Fruit fly (Drosophila melanogaster) whole organism, embryonic: ENCODE measurements around the gene Schip1.

Source experiments
- CG11093 ChIP-seq: fragments of 200-800 bp; sonication (Bioruptor generic); IDR thresholded peaks from 3 replicates; pipeline ENCODE4 v1.3.6; 2022; ENCODE audit warnings: missing biosample characterization, missing genetic modification characterization
- CG12071 ChIP-seq: fragments of 200-800 bp; sonication (Bioruptor generic); optimal IDR thresholded peaks from 3 replicates; lab custom pipeline; 2018; ENCODE audit warnings: missing biosample characterization, mild to moderate bottlenecking, missing genetic modification characterization
- CG12219 ChIP-seq: fragments of 200-800 bp; sonication (Bioruptor generic); optimal IDR thresholded peaks from 3 replicates; lab custom pipeline; 2018; ENCODE audit warnings: missing biosample characterization, mild to moderate bottlenecking, missing genetic modification characterization
- CG12391 ChIP-seq: fragments of 200-800 bp; sonication (Bioruptor generic); optimal IDR thresholded peaks from 3 replicates; lab custom pipeline; 2018; ENCODE audit warnings: missing biosample characterization, mild to moderate bottlenecking, missing genetic modification characterization, moderate library complexity
- CG13123 ChIP-seq: fragments of 200-800 bp; sonication (Bioruptor generic); optimal IDR thresholded peaks from 2 replicates; lab custom pipeline; 2016; ENCODE audit warnings: missing biosample characterization, missing genetic modification characterization
- CG15073 ChIP-seq: fragments of 200-800 bp; sonication (Bioruptor generic); optimal IDR thresholded peaks from 2 replicates; lab custom pipeline; 2016; ENCODE audit warnings: missing biosample characterization, missing genetic modification characterization
- CG2129 ChIP-seq: fragments of 200-800 bp; sonication (Bioruptor generic); IDR thresholded peaks from 2 replicates; pipeline ENCODE4 v1.3.6; 2022; ENCODE audit warnings: missing biosample characterization, missing genetic modification characterization; ENCODE audit not compliant: partially characterized antibody
- CG2678 ChIP-seq: fragments of 200-800 bp; sonication (Bioruptor generic); optimal IDR thresholded peaks from 3 replicates; lab custom pipeline; 2019; ENCODE audit warnings: missing biosample characterization, mild to moderate bottlenecking, missing genetic modification characterization, moderate library complexity
- CG31388 ChIP-seq: fragments of 200-800 bp; sonication (Bioruptor generic); optimal IDR thresholded peaks from 2 replicates; lab custom pipeline; 2016; ENCODE audit warnings: missing biosample characterization, missing genetic modification characterization
- CG3407 ChIP-seq: fragments of 200-800 bp; sonication (Bioruptor generic); optimal IDR thresholded peaks from 2 replicates; lab custom pipeline; 2018; ENCODE audit warnings: missing biosample characterization, mild to moderate bottlenecking, missing genetic modification characterization
- CG4424 ChIP-seq: fragments of 200-800 bp; sonication (Bioruptor generic); optimal IDR thresholded peaks from 3 replicates; lab custom pipeline; 2016; ENCODE audit warnings: missing biosample characterization, missing genetic modification characterization
- CG5953 ChIP-seq: fragments of 200-800 bp; sonication (Bioruptor generic); IDR thresholded peaks from 2 replicates; pipeline ENCODE4 v1.3.6; 2022; ENCODE audit warnings: missing biosample characterization, missing genetic modification characterization
- CG7372 ChIP-seq: fragments of 200-800 bp; sonication (Bioruptor generic); IDR thresholded peaks from 2 replicates; pipeline ENCODE4 v1.3.6; 2022; ENCODE audit warnings: missing biosample characterization, missing genetic modification characterization
- CG8388 ChIP-seq: fragments of 200-800 bp; sonication (Bioruptor generic); optimal IDR thresholded peaks from 2 replicates; lab custom pipeline; 2019; ENCODE audit warnings: missing biosample characterization, mild to moderate bottlenecking, missing genetic modification characterization, moderate library complexity
- CG9817 ChIP-seq: fragments of 200-800 bp; sonication (Bioruptor generic); optimal IDR thresholded peaks from 2 replicates; lab custom pipeline; 2018; ENCODE audit warnings: missing biosample characterization, mild to moderate bottlenecking, missing genetic modification characterization, moderate library complexity
- Dip2 ChIP-seq: fragments of 200-800 bp; sonication (Bioruptor generic); IDR thresholded peaks from 2 replicates; pipeline ENCODE4 v1.3.6; 2022; ENCODE audit warnings: missing biosample characterization, missing genetic modification characterization
- Doc2 ChIP-seq: fragments of 200-800 bp; sonication (Bioruptor generic); IDR thresholded peaks from 2 replicates; pipeline ENCODE4 v1.3.6; 2022; ENCODE audit warnings: missing biosample characterization, missing genetic modification characterization
- Fer2 ChIP-seq: fragments of 200-800 bp; sonication (Bioruptor generic); optimal IDR thresholded peaks from 2 replicates; lab custom pipeline; 2018; ENCODE audit warnings: missing biosample characterization, mild to moderate bottlenecking, missing genetic modification characterization, moderate library complexity
- HLHmδ ChIP-seq: fragments of 200-800 bp; sonication (Bioruptor generic); optimal IDR thresholded peaks from 2 replicates; lab custom pipeline; 2018; ENCODE audit warnings: missing biosample characterization, mild to moderate bottlenecking, missing genetic modification characterization, moderate library complexity
- Hr51 ChIP-seq, 2 experiments: fragments of 200-800 bp; sonication (Bioruptor generic); optimal IDR thresholded peaks; 2 replicates in 1 of 2; 3 replicates in 1 of 2; lab custom pipeline; 2016 to 2018; ENCODE audit warnings: missing biosample characterization in 2 of 2, missing genetic modification characterization in 2 of 2, mild to moderate bottlenecking in 1 of 2, moderate library complexity in 1 of 2
- Oaz ChIP-seq: fragments of 200-800 bp; sonication (Bioruptor generic); IDR thresholded peaks from 2 replicates; pipeline ENCODE4 v1.3.6; 2022; ENCODE audit warnings: missing biosample characterization, missing genetic modification characterization
- Rfx ChIP-seq: fragments of 200-800 bp; sonication (Bioruptor generic); IDR thresholded peaks from 2 replicates; pipeline ENCODE4 v1.3.6; 2022; ENCODE audit warnings: missing biosample characterization, missing genetic modification characterization
- Rx ChIP-seq: fragments of 200-800 bp; sonication (Bioruptor generic); IDR thresholded peaks from 2 replicates; pipeline ENCODE4 v1.3.6; 2022; ENCODE audit warnings: missing biosample characterization, missing genetic modification characterization
- Six4 ChIP-seq: fragments of 200-800 bp; sonication (Bioruptor generic); optimal IDR thresholded peaks from 2 replicates; lab custom pipeline; 2016; ENCODE audit warnings: missing biosample characterization, missing genetic modification characterization
- Taf1 ChIP-seq: fragments of 200-800 bp; sonication (Bioruptor generic); IDR thresholded peaks from 2 replicates; pipeline ENCODE4 v1.3.6; 2022; ENCODE audit warnings: missing biosample characterization, missing genetic modification characterization
- abd-A ChIP-seq: fragments of 200-800 bp; sonication (Bioruptor generic); optimal IDR thresholded peaks from 3 replicates; lab custom pipeline; 2019; ENCODE audit warnings: missing biosample characterization, mild to moderate bottlenecking, missing genetic modification characterization, moderate library complexity
- bowl ChIP-seq: fragments of 200-800 bp; sonication (Bioruptor generic); IDR thresholded peaks from 2 replicates; pipeline ENCODE4 v1.3.6; 2022; ENCODE audit warnings: missing biosample characterization, missing genetic modification characterization
- crc ChIP-seq: fragments of 200-800 bp; sonication (Bioruptor generic); optimal IDR thresholded peaks from 2 replicates; lab custom pipeline; 2016; ENCODE audit warnings: missing biosample characterization, missing genetic modification characterization
- crol ChIP-seq: fragments of 200-800 bp; sonication (Bioruptor generic); IDR thresholded peaks from 2 replicates; pipeline ENCODE4 v1.3.6; 2022; ENCODE audit warnings: missing biosample characterization, missing genetic modification characterization
- crp ChIP-seq, 2 experiments: fragments of 200-800 bp; sonication (Bioruptor generic); optimal IDR thresholded peaks; 2 replicates in 1 of 2; 3 replicates in 1 of 2; lab custom pipeline; 2017; ENCODE audit warnings: missing biosample characterization in 2 of 2, missing genetic modification characterization in 2 of 2, mild to moderate bottlenecking in 1 of 2, moderate library complexity in 1 of 2
- dimm ChIP-seq: fragments of 200-800 bp; sonication (Bioruptor generic); IDR thresholded peaks from 2 replicates; pipeline ENCODE4 v1.3.6; 2022; ENCODE audit warnings: missing biosample characterization, missing genetic modification characterization
- ftz-f1 ChIP-seq: fragments of 200-800 bp; sonication (Bioruptor generic); optimal IDR thresholded peaks from 2 replicates; lab custom pipeline; 2016; ENCODE audit warnings: missing biosample characterization, missing genetic modification characterization
- gro ChIP-seq: fragments of 200-800 bp; sonication (Bioruptor generic); optimal IDR thresholded peaks from 2 replicates; lab custom pipeline; 2016; ENCODE audit warnings: missing biosample characterization, missing genetic modification characterization
- hbn ChIP-seq: fragments of 200-800 bp; sonication (Bioruptor generic); IDR thresholded peaks from 2 replicates; pipeline ENCODE4 v1.3.6; 2022; ENCODE audit warnings: missing biosample characterization, missing genetic modification characterization; ENCODE audit not compliant: partially characterized antibody
- her ChIP-seq: fragments of 200-800 bp; sonication (Bioruptor generic); optimal IDR thresholded peaks from 2 replicates; lab custom pipeline; 2016; ENCODE audit warnings: missing biosample characterization, missing genetic modification characterization
- jumu ChIP-seq: fragments of 200-800 bp; sonication (Bioruptor generic); optimal IDR thresholded peaks from 3 replicates; lab custom pipeline; 2016; ENCODE audit warnings: missing biosample characterization, missing genetic modification characterization
- lbe ChIP-seq: fragments of 200-800 bp; sonication (Bioruptor generic); optimal IDR thresholded peaks from 2 replicates; lab custom pipeline; 2016; ENCODE audit warnings: missing biosample characterization, mild to moderate bottlenecking, missing genetic modification characterization
- nau ChIP-seq: fragments of 200-800 bp; sonication (Bioruptor generic); optimal IDR thresholded peaks from 3 replicates; lab custom pipeline; 2017; ENCODE audit warnings: missing biosample characterization, mild to moderate bottlenecking, missing genetic modification characterization, missing genetic modification reagents
- oc ChIP-seq: fragments of 200-800 bp; sonication (Bioruptor generic); optimal IDR thresholded peaks from 2 replicates; lab custom pipeline; 2018; ENCODE audit warnings: missing biosample characterization, mild to moderate bottlenecking, missing genetic modification characterization, moderate library complexity
- pho ChIP-seq: fragments of 200-800 bp; sonication (Bioruptor generic); optimal IDR thresholded peaks from 2 replicates; lab custom pipeline; 2016; ENCODE audit warnings: missing biosample characterization, missing genetic modification characterization
- pnt ChIP-seq: fragments of 200-800 bp; sonication (Bioruptor generic); optimal IDR thresholded peaks from 3 replicates; lab custom pipeline; 2016; ENCODE audit warnings: missing biosample characterization, missing genetic modification characterization
- row ChIP-seq: fragments of 200-800 bp; sonication (Bioruptor generic); IDR thresholded peaks from 3 replicates; pipeline ENCODE4 v1.3.6; 2022; ENCODE audit warnings: missing biosample characterization, missing genetic modification characterization
- sima ChIP-seq: fragments of 200-800 bp; sonication (Bioruptor generic); optimal IDR thresholded peaks from 2 replicates; lab custom pipeline; 2016; ENCODE audit warnings: missing biosample characterization, missing genetic modification characterization
- sqz ChIP-seq: fragments of 200-800 bp; sonication (Bioruptor generic); optimal IDR thresholded peaks from 3 replicates; lab custom pipeline; 2018; ENCODE audit warnings: missing biosample characterization, mild to moderate bottlenecking, missing genetic modification characterization
- sug ChIP-seq: fragments of 200-800 bp; optimal IDR thresholded peaks from 2 replicates; lab custom pipeline; 2019; ENCODE audit warnings: missing biosample characterization, mild to moderate bottlenecking, missing genetic modification characterization, moderate library complexity
- vfl ChIP-seq: fragments of 200-800 bp; sonication (Bioruptor generic); optimal IDR thresholded peaks from 2 replicates; lab custom pipeline; 2016; ENCODE audit warnings: missing biosample characterization, missing genetic modification characterization
- vnd ChIP-seq: fragments of 200-800 bp; sonication (Bioruptor generic); IDR thresholded peaks from 3 replicates; pipeline ENCODE4 v1.3.6; 2022; ENCODE audit warnings: missing biosample characterization, missing genetic modification characterization; ENCODE audit not compliant: partially characterized antibody
- vvl ChIP-seq: fragments of 200-800 bp; sonication (Bioruptor generic); IDR thresholded peaks from 2 replicates; pipeline ENCODE4 v1.3.6; 2022; ENCODE audit warnings: missing biosample characterization, missing genetic modification characterization
- z ChIP-seq: fragments of 200-800 bp; sonication (Bioruptor generic); IDR thresholded peaks from 3 replicates; pipeline ENCODE4 v1.3.6; 2022; ENCODE audit warnings: missing biosample characterization, missing genetic modification characterization
- zfh2 ChIP-seq: fragments of 200-800 bp; sonication (Bioruptor generic); optimal IDR thresholded peaks from 2 replicates; lab custom pipeline; 2016; ENCODE audit warnings: missing biosample characterization, missing genetic modification characterization

Schip1 gene

DNA sequence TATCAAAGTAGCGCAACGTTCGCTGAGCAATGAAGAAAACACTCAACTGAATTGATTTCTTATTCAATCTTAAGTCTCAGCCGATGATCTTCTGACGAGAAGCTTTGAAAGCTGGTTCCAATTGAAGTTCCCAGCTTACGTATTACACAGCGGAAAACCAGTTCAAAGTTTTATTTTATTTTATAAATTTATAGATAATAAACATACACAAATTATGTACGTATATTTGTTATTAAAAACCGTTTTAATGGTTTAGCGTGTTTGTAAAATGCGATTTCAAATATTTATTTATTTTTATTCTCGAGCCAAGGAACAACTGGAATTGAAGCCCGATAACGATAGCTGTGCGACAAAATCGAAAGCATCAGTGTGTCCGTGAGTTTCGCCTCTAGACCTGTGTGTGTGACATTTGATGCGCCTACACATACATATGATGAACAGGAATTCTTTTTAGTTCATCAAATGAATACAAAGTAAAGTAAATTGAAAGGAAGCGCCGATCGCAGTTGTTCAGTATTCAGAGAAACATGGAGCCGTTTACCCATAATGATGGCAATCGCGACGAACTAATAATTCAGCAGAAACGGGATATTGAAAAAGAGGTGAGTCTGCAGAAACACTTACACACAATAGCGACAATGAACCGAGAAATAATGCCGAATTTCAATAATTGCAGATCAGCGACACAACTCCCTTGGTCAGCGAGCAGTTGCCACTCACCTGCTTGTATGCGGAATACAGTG, 24.2 kb downstream of the Schip1 start, which contains the start of the genes CG5390 and CG4968 (continued):
- TF ChIP-seq Fer2 (peak; percentile 59), CG11093 (GFP tag; lab: Robert Waterston, UW) (no peak), zfh2 (GFP tag; lab: Kevin White, UChicago) (peak; percentile 5), CG12219 (GFP tag; lab: Kevin White, UChicago) (peak; percentile 37), z (GFP tag; lab: Robert Waterston, UW) (peak; percentile 63; the same call in 1 of the 3 replicates), crc (GFP tag; lab: Kevin White, UChicago) (no peak), CG7372 (GFP tag; lab: Robert Waterston, UW) (peak; percentile 66), CG12391 (tag; lab: Kevin White, UChicago) (peak; percentile 85), gro (GFP tag; lab: Kevin White, UChicago) (no peak), CG2678 (tag; lab: Kevin White, UChicago) (no peak), CG31388 (GFP tag; lab: Kevin White, UChicago) (no peak), vvl (GFP tag; lab: Robert Waterston, UW) (peak; percentile 82), Taf1 (GFP tag; lab: Robert Waterston, UW) (0 out of 2 replicates have a peak, but pooled peaks have one; percentile 14), sqz (GFP tag; lab: Kevin White, UChicago) (peak; percentile 43), hbn (GFP tag; lab: Robert Waterston, UW) (no peak), pnt (GFP tag; lab: Kevin White, UChicago) (no peak), dimm (GFP tag; lab: Robert Waterston, UW) (no peak), CG2129 (GFP tag; lab: Robert Waterston, UW) (no peak), Rx (GFP tag; lab: Robert Waterston, UW) (no peak), CG15073 (GFP tag; lab: Kevin White, UChicago) (no peak), CG9817 (no peak), vfl (GFP tag; lab: Kevin White, UChicago) (peak; percentile 30), abd-A (no peak), lbe (GFP tag; lab: Kevin White, UChicago) (peak; percentile 88), CG3407 (peak; percentile 56), CG4424 (GFP tag; lab: Kevin White, UChicago) (peak; percentile 57), Six4 (GFP tag; lab: Kevin White, UChicago) (peak; percentile 18), Hr51 (GFP tag; optimal IDR thresholded peaks at IDR 0.05; lab: Kevin White, UChicago) (peak; percentile 30 to 83), sug (peak; percentile 72), crol (no peak), CG8388 (GFP tag; lab: Kevin White, UChicago) (peak; percentile 64), bowl (no peak), CG5953 (GFP tag; lab: Robert Waterston, UW) (0 out of 2 replicates have a peak, but pooled peaks have one; percentile 45), crp (GFP tag; optimal IDR thresholded peaks at IDR 0.05; lab: Kevin White, UChicago) (peak in 1 of 2 experiments; percentile 31), Dip2 (GFP tag; lab: Robert Waterston, UW) (no peak), row (GFP tag; lab: Robert Waterston, UW) (peak; percentile 82), Doc2 (GFP tag; lab: Robert Waterston, UW) (no peak), sima (no peak), pho (GFP tag; lab: Kevin White, UChicago) (peak; percentile 41), CG13123 (peak; percentile 14), ftz-f1 (peak; percentile 6), CG12071 (GFP tag; lab: Kevin White, UChicago) (no peak), Rfx (GFP tag; lab: Robert Waterston, UW) (peak; percentile 72), HLHmδ (GFP tag; lab: Kevin White, UChicago) (peak; percentile 40), vnd (GFP tag; lab: Robert Waterston, UW) (no peak), nau (peak; percentile 33), oc (no peak), her (no peak), Oaz (GFP tag; lab: Robert Waterston, UW) (no peak), jumu (GFP tag; lab: Kevin White, UChicago) (no peak)
